Fruit fly (Drosophila melanogaster) whole organism, pupa: Measurements from ENCODE around the gene AstC.
A peak's percentile ranks its signal among the peaks of the same experiment; 100 is the strongest.

Experiments used
- CG12605 ChIP-seq: fragments of 200-800 bp; sonication (Bioruptor generic); IDR thresholded peaks from 2 replicates; pipeline ENCODE4 v1.3.6; 2022; ENCODE audit warnings: missing biosample characterization, missing genetic modification characterization
- CG32121 ChIP-seq: fragments of 200-800 bp; sonication (Bioruptor generic); IDR thresholded peaks from 2 replicates; pipeline ENCODE4 v1.3.6; 2022; ENCODE audit warnings: missing biosample characterization, missing genetic modification characterization
- CG34367 ChIP-seq: fragments of 200-800 bp; sonication (Bioruptor generic); optimal IDR thresholded peaks from 2 replicates; lab custom pipeline; 2018; ENCODE audit warnings: missing biosample characterization, mild to moderate bottlenecking, missing genetic modification characterization
- CG8159 ChIP-seq: fragments of 200-800 bp; sonication (Bioruptor generic); optimal IDR thresholded peaks from 3 replicates; lab custom pipeline; 2018; ENCODE audit warnings: missing biosample characterization, mild to moderate bottlenecking, missing genetic modification characterization, moderate library complexity
- Pif1B ChIP-seq: fragments of 200-800 bp; sonication (Bioruptor generic); optimal IDR thresholded peaks from 3 replicates; lab custom pipeline; 2016; ENCODE audit warnings: missing biosample characterization, missing genetic modification characterization
- rn ChIP-seq: fragments of 200-800 bp; sonication (Bioruptor generic); IDR thresholded peaks from 2 replicates; pipeline ENCODE4 v1.3.6; 2022; ENCODE audit warnings: missing biosample characterization, missing genetic modification characterization

dm6 chr2L:11057333-11058110 lies 23.7 kb downstream of the AstC start:
- TF ChIP-seq CG12605: peak; percentile 41
- peak; percentile 86 for TF ChIP-seq CG8159
- 0 out of 2 replicates have a peak, but pooled peaks have one; percentile 17 for TF ChIP-seq rn
- peak; percentile 60 for TF ChIP-seq CG32121
- TF ChIP-seq CG34367 (tag; lab: Kevin White, UChicago): peak; percentile 22
- TF ChIP-seq Pif1B: peak; percentile 71
